Fruit fly (Drosophila melanogaster) whole organism, embryonic: ENCODE data around the gene CG5326.

ENCODE experiments used
- Aef1 ChIP-seq: fragments of 200-800 bp; sonication (Bioruptor generic); IDR thresholded peaks from 3 replicates; pipeline ENCODE4 v1.3.6; 2022; ENCODE audit warnings: missing biosample characterization, missing genetic modification characterization
- Atf-2 ChIP-seq: fragments of 200-800 bp; sonication (Bioruptor generic); optimal IDR thresholded peaks from 2 replicates; lab custom pipeline; 2016; ENCODE audit warnings: missing biosample characterization, missing genetic modification characterization
- CG13424 ChIP-seq: fragments of 200-800 bp; sonication (Bioruptor generic); optimal IDR thresholded peaks from 2 replicates; lab custom pipeline; 2019; ENCODE audit warnings: missing biosample characterization, mild to moderate bottlenecking, missing genetic modification characterization, moderate library complexity
- CG32767 ChIP-seq: fragments of 200-800 bp; sonication (Bioruptor generic); IDR thresholded peaks from 2 replicates; pipeline ENCODE4 v1.3.6; 2022; ENCODE audit warnings: missing biosample characterization, missing genetic modification characterization
- CG3847 ChIP-seq: fragments of 200-800 bp; sonication (Bioruptor generic); IDR thresholded peaks from 2 replicates; pipeline ENCODE4 v1.3.6; 2022; ENCODE audit warnings: missing biosample characterization, missing genetic modification characterization
- CG6791 ChIP-seq: fragments of 200-800 bp; sonication (Bioruptor generic); IDR thresholded peaks from 3 replicates; pipeline ENCODE4 v1.3.6; 2022; ENCODE audit warnings: missing biosample characterization, missing genetic modification characterization; ENCODE audit not compliant: partially characterized antibody
- CG7357 ChIP-seq: fragments of 200-800 bp; sonication (Bioruptor generic); IDR thresholded peaks from 3 replicates; pipeline ENCODE4 v1.3.6; 2022; ENCODE audit warnings: missing biosample characterization, missing genetic modification characterization
- CG9727 ChIP-seq: fragments of 200-800 bp; sonication (Bioruptor generic); optimal IDR thresholded peaks from 3 replicates; lab custom pipeline; 2017; ENCODE audit warnings: missing biosample characterization, mild to moderate bottlenecking, missing genetic modification characterization
- ERR ChIP-seq: fragments of 200-800 bp; sonication (Bioruptor generic); optimal IDR thresholded peaks from 2 replicates; lab custom pipeline; 2016; ENCODE audit warnings: missing biosample characterization, missing genetic modification characterization
- Gug ChIP-seq: fragments of 200-800 bp; sonication (Bioruptor generic); IDR thresholded peaks from 4 replicates; pipeline ENCODE4 v1.3.6; 2022; ENCODE audit warnings: missing biosample characterization, missing genetic modification characterization
- Meics ChIP-seq: fragments of 200-800 bp; sonication (Bioruptor generic); optimal IDR thresholded peaks from 2 replicates; lab custom pipeline; 2017; ENCODE audit warnings: missing biosample characterization, mild to moderate bottlenecking, missing genetic modification characterization
- ham ChIP-seq: fragments of 200-800 bp; sonication (Bioruptor generic); IDR thresholded peaks from 2 replicates; pipeline ENCODE4 v1.3.6; 2022; ENCODE audit warnings: missing biosample characterization, missing genetic modification characterization
- jigr1 ChIP-seq: fragments of 200-800 bp; sonication (Bioruptor generic); IDR thresholded peaks from 3 replicates; pipeline ENCODE4 v1.3.6; 2022; ENCODE audit warnings: missing biosample characterization, missing genetic modification characterization

DNA sequence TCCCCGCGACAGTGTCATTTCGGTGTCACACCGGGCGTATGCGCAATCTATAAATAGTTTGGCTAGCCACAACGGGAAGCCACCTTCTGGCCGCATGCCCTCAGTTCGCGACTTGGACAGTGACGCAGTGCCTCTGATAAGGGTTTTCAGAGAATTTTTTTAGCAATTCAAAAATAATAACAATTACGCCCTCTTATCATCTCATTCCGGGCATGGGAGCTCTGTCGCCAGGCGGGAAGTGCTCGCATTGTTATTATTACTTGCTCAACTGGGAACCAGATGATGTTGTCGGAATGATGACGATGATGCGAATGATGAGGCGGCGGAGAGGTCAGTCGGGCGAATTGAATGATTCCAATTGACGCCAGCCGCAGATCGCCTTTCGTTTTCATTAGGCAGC lies 16.9 kb downstream of the CG5326 start:
- no peak for TF ChIP-seq Meics (GFP tag; lab: Kevin White, UChicago)
- TF ChIP-seq Gug (GFP tag; lab: Robert Waterston, UW), result no peak
- peak; percentile 27 for TF ChIP-seq ERR (GFP tag; lab: Kevin White, UChicago)
- no peak for TF ChIP-seq ham (GFP tag; lab: Robert Waterston, UW)
- no peak for TF ChIP-seq CG3847 (GFP tag; lab: Robert Waterston, UW)
- TF ChIP-seq CG7357 (GFP tag; lab: Robert Waterston, UW), result no peak
- TF ChIP-seq jigr1 (GFP tag; lab: Robert Waterston, UW), result no peak
- no peak for TF ChIP-seq CG13424 (tag; lab: Kevin White, UChicago)
- TF ChIP-seq Aef1 (GFP tag; lab: Robert Waterston, UW), result no peak
- TF ChIP-seq CG32767, result no peak
- no peak for TF ChIP-seq Atf-2
- no peak for TF ChIP-seq CG6791 (GFP tag; lab: Robert Waterston, UW)
- no peak for TF ChIP-seq CG9727 (GFP tag; lab: Kevin White, UChicago)
